Worm (Caenorhabditis elegans): ENCODE data around the gene glb-27.

The glb-27 gene

ce11 chrII:8587660-8588230, 31.7 kb upstream of the glb-27 start:
- TF ChIP-seq unc-42 (tag; optimal IDR thresholded peaks at IDR 0.05) (peak; percentile 96), ceh-18 (tag; optimal IDR thresholded peaks at IDR 0.05) (no peak), ceh-31 (tag; optimal IDR thresholded peaks at IDR 0.05) (peak; percentile 54)

ce11 chrII:8585921-8586320, 29.9 kb upstream of the glb-27 start:
- no peak for TF ChIP-seq ceh-31 (tag; optimal IDR thresholded peaks at IDR 0.05)
- TF ChIP-seq madf-2 (tag; optimal IDR thresholded peaks at IDR 0.05) = no peak
- TF ChIP-seq npax-4 (tag; optimal IDR thresholded peaks at IDR 0.05) = no peak
- TF ChIP-seq hlh-30 (tag; optimal IDR thresholded peaks at IDR 0.05; ENCODE audit: insufficient read depth) = no peak
- no peak for TF ChIP-seq ceh-2 (tag; optimal IDR thresholded peaks at IDR 0.05)
- no peak for TF ChIP-seq ref-2 (tag; optimal IDR thresholded peaks at IDR 0.05)
- no peak for TF ChIP-seq gmeb-2 (tag; optimal IDR thresholded peaks at IDR 0.05)
- no peak for TF ChIP-seq ceh-48 (tag; optimal IDR thresholded peaks at IDR 0.05)

ce11 chrII:8585036-8585627, 29.1 kb upstream of the glb-27 start, which contains the start of gene F54C9.11:
Gene F54C9.11, minus strand, starts transcription at chrII:8585086.
- TF ChIP-seq ceh-48 (tag; optimal IDR thresholded peaks at IDR 0.05) = no peak
- TF ChIP-seq hlh-6 (tag; optimal IDR thresholded peaks at IDR 0.05) = no peak

- TF ChIP-seq ahr-1 (tag; optimal IDR thresholded peaks at IDR 0.05) = no peak
- peak; percentile 33 for TF ChIP-seq ama-1 (optimal IDR thresholded peaks at IDR 0.05)
Measured at ce11 chrII:8583035-8583434, 27.0 kb upstream of the glb-27 start.

- TF ChIP-seq dmd-4 (tag; optimal IDR thresholded peaks at IDR 0.05; ENCODE audit: borderline replicate concordance) (no peak), hlh-13 (GFP tag; optimal IDR thresholded peaks at IDR 0.05) (no peak), hlh-6 (tag; optimal IDR thresholded peaks at IDR 0.05) (no peak), unc-55 (GFP tag; optimal IDR thresholded peaks at IDR 0.05) (no peak), nfya-1 (tag; optimal IDR thresholded peaks at IDR 0.05) (no peak), ceh-34 (tag; optimal IDR thresholded peaks at IDR 0.05) (no peak), mec-3 (tag; optimal IDR thresholded peaks at IDR 0.05; ENCODE audit: borderline replicate concordance) (no peak), npax-4 (tag; optimal IDR thresholded peaks at IDR 0.05) (no peak), fkh-10 (GFP tag; optimal IDR thresholded peaks at IDR 0.05) (no peak), elt-2 (tag; optimal IDR thresholded peaks at IDR 0.05) (no peak), rnt-1 (tag; optimal IDR thresholded peaks at IDR 0.05) (no peak), tbx-2 (tag; optimal IDR thresholded peaks at IDR 0.05) (no peak), pqm-1 (tag; optimal IDR thresholded peaks at IDR 0.05) (no peak), eyg-1 (tag; optimal IDR thresholded peaks at IDR 0.05) (no peak), gmeb-2 (tag; optimal IDR thresholded peaks at IDR 0.05) (no peak), elt-4 (tag; optimal IDR thresholded peaks at IDR 0.05) (no peak), odd-2 (tag; optimal IDR thresholded peaks at IDR 0.05) (no peak), dve-1 (tag; optimal IDR thresholded peaks at IDR 0.05) (no peak), pat-9 (tag; optimal IDR thresholded peaks at IDR 0.05) (no peak), ceh-6 (GFP tag; optimal IDR thresholded peaks at IDR 0.05) (no peak)
Measured at ce11 chrII:8581700-8582099, 25.6 kb upstream of the glb-27 start, which contains the start of gene arl-1. Gene arl-1, plus strand, starts transcription at chrII:8582000.

ce11 chrII:8577509-8578099, 21.5 kb upstream of the glb-27 start, which contains the start of gene F54C9.9:
Gene F54C9.9, plus strand, starts transcription at chrII:8578049.
- no peak for TF ChIP-seq ceh-48 (tag; optimal IDR thresholded peaks at IDR 0.05)
- TF ChIP-seq dve-1 (tag; optimal IDR thresholded peaks at IDR 0.05) = no peak
- TF ChIP-seq lim-6 (tag; optimal IDR thresholded peaks at IDR 0.05) = no peak
- no peak for TF ChIP-seq zip-5 (tag; optimal IDR thresholded peaks at IDR 0.05)
- TF ChIP-seq unc-3 (GFP tag; conservative IDR thresholded peaks at IDR 0.05) = no peak
- no peak for TF ChIP-seq unc-3 (tag; optimal IDR thresholded peaks at IDR 0.05)
- TF ChIP-seq madf-2 (tag; optimal IDR thresholded peaks at IDR 0.05) = no peak
- no peak for TF ChIP-seq sdc-2 (tag; optimal IDR thresholded peaks at IDR 0.05)
- no peak for TF ChIP-seq K09A11.1 (tag; optimal IDR thresholded peaks at IDR 0.05; ENCODE audit: insufficient read depth)
- TF ChIP-seq tbx-2 (tag; optimal IDR thresholded peaks at IDR 0.05) = no peak
- TF ChIP-seq fkh-6 (tag; optimal IDR thresholded peaks at IDR 0.05) = no peak
- no peak for TF ChIP-seq ceh-19 (GFP tag; optimal IDR thresholded peaks at IDR 0.05)
- no peak for TF ChIP-seq pros-1 (tag; optimal IDR thresholded peaks at IDR 0.05)
- TF ChIP-seq C08G9.2 (tag; optimal IDR thresholded peaks at IDR 0.05) = no peak
- no peak for TF ChIP-seq ceh-18 (tag; optimal IDR thresholded peaks at IDR 0.05)
- TF ChIP-seq dmd-4 (tag; optimal IDR thresholded peaks at IDR 0.05; ENCODE audit: borderline replicate concordance) = no peak
- TF ChIP-seq hlh-30 (tag; optimal IDR thresholded peaks at IDR 0.05; ENCODE audit: insufficient read depth) = no peak
- no peak for TF ChIP-seq ref-2 (tag; optimal IDR thresholded peaks at IDR 0.05)
- no peak for TF ChIP-seq sox-2 (GFP tag; IDR thresholded peaks at IDR 0.05)

Data from whole organism, late embryonic.